Worm (Caenorhabditis elegans): ENCODE data around the gene rsp-5.

- TF ChIP-seq nhr-12 (tag; optimal IDR thresholded peaks at IDR 0.05) (no peak), elt-1 (tag; optimal IDR thresholded peaks at IDR 0.05) (no peak), unc-62 (GFP tag; optimal IDR thresholded peaks at IDR 0.05) (no peak), ceh-16 (tag; optimal IDR thresholded peaks at IDR 0.05) (no peak), lin-11 (tag; optimal IDR thresholded peaks at IDR 0.05) (no peak), lin-13 (GFP tag; optimal IDR thresholded peaks at IDR 0.05) (peak; percentile 44), ama-1 (optimal IDR thresholded peaks at IDR 0.05) (no peak), ztf-4 (tag; optimal IDR thresholded peaks at IDR 0.05) (no peak), fos-1 (tag; optimal IDR thresholded peaks at IDR 0.05) (no peak), ceh-82 (tag; optimal IDR thresholded peaks at IDR 0.05) (no peak), dmd-4 (tag; optimal IDR thresholded peaks at IDR 0.05) (no peak)
Measured at ce11 chrII:6535957-6536424, 46.0 kb downstream of the rsp-5 start, which contains the start of gene utp-20.
